Worm (Caenorhabditis elegans) whole organism, L1 larva: Measurements from ENCODE around the gene K10D11.3.

ENCODE experiments used
- C16A3.4 ChIP-seq: fragments of 150-350 bp; optimal IDR thresholded peaks from 2 replicates; lab custom pipeline; 2014; ENCODE audit warnings: missing biosample characterization, missing genetic modification characterization
- F16B12.6 ChIP-seq: fragments of 150-350 bp; optimal IDR thresholded peaks from 2 replicates; lab custom pipeline; 2014; ENCODE audit warnings: missing biosample characterization, missing genetic modification characterization
- Y116A8C.19 ChIP-seq: sonication (generic microtip); optimal IDR thresholded peaks from 2 replicates; lab custom pipeline; 2016; ENCODE audit warnings: missing compliant biosample characterization, missing genetic modification characterization, borderline replicate concordance
- aha-1 ChIP-seq: fragments of 150-350 bp; optimal IDR thresholded peaks from 2 replicates; lab custom pipeline; 2014; ENCODE audit warnings: missing biosample characterization, missing genetic modification characterization
- ceh-63 ChIP-seq: fragments of 200-800 bp; sonication (Bioruptor generic); optimal IDR thresholded peaks from 2 replicates; lab custom pipeline; 2018; ENCODE audit warnings: mild to moderate bottlenecking, missing genetic modification characterization, missing compliant biosample characterization
- ceh-8 ChIP-seq: fragments of 200-800 bp; sonication (Bioruptor generic); optimal IDR thresholded peaks from 2 replicates; lab custom pipeline; 2018; ENCODE audit warnings: mild to moderate bottlenecking, missing genetic modification characterization, moderate library complexity, missing compliant biosample characterization
- ceh-82 ChIP-seq, 3 experiments: fragments of 150-350 bp in 1 of 3; sonication (generic microtip) in 2 of 3; optimal IDR thresholded peaks; 2 replicates each; lab custom pipeline; 2014 to 2017; ENCODE audit warnings: missing biosample characterization in 3 of 3, missing genetic modification characterization in 3 of 3
- ceh-90 ChIP-seq: sonication (generic microtip); optimal IDR thresholded peaks from 2 replicates; lab custom pipeline; 2016; ENCODE audit warnings: missing genetic modification characterization, missing compliant biosample characterization
- dpl-1 ChIP-seq, 3 experiments: fragments of 150-350 bp in 2 of 3; sonication (generic microtip) in 1 of 3; optimal IDR thresholded peaks; 2 replicates each; lab custom pipeline; 2014 to 2017; ENCODE audit warnings: missing biosample characterization in 3 of 3, missing genetic modification characterization in 3 of 3, missing genetic modification reagents in 3 of 3
- efl-1 ChIP-seq, 4 experiments: fragments of 150-350 bp; optimal IDR thresholded peaks in 3 of 4; peaks in 1 of 4; 1 replicate in 1 of 4; 2 replicates in 3 of 4; lab custom pipeline; 2014; ENCODE audit warnings: missing biosample characterization in 2 of 4, missing genetic modification characterization in 2 of 4, missing genetic modification reagents in 2 of 4
- egl-13 ChIP-seq: sonication (generic microtip); optimal IDR thresholded peaks from 2 replicates; lab custom pipeline; 2016; ENCODE audit warnings: missing genotype, missing genetic modification reagents, missing genetic modification characterization, missing compliant biosample characterization
- egl-27 ChIP-seq, 2 experiments: fragments of 150-350 bp in 1 of 2; sonication (generic microtip); optimal IDR thresholded peaks; 3 replicates each; lab custom pipeline; 2017 to 2018; ENCODE audit warnings: missing biosample characterization in 2 of 2, missing genetic modification characterization in 2 of 2, missing genetic modification reagents in 2 of 2
- elt-2 ChIP-seq: sonication (generic microtip); optimal IDR thresholded peaks from 2 replicates; lab custom pipeline; 2016; ENCODE audit warnings: missing genetic modification characterization, mild to moderate bottlenecking, inconsistent platforms, missing compliant biosample characterization, missing genetic modification reagents
- fkh-10 ChIP-seq: sonication (generic microtip); optimal IDR thresholded peaks from 2 replicates; lab custom pipeline; 2017; ENCODE audit warnings: missing biosample characterization, missing genetic modification reagents, missing genetic modification characterization
- fkh-8 ChIP-seq: sonication (generic microtip); optimal IDR thresholded peaks from 2 replicates; lab custom pipeline; 2016; ENCODE audit warnings: mild to moderate bottlenecking, missing genetic modification characterization, missing compliant biosample characterization
- hlh-17 ChIP-seq: fragments of 200-800 bp; sonication (Bioruptor generic); optimal IDR thresholded peaks from 2 replicates; lab custom pipeline; 2018; ENCODE audit warnings: missing genetic modification characterization, mild to moderate bottlenecking, missing compliant biosample characterization, moderate library complexity, borderline replicate concordance
- hlh-4 ChIP-seq: sonication (generic microtip); optimal IDR thresholded peaks from 2 replicates; lab custom pipeline; 2016; ENCODE audit warnings: mild to moderate bottlenecking, missing genetic modification characterization, missing compliant biosample characterization
- isw-1 ChIP-seq: fragments of 200-800 bp; sonication (Bioruptor generic); IDR thresholded peaks from 2 replicates; pipeline ENCODE4 v1.3.6; 2022; ENCODE audit warnings: missing genetic modification characterization, missing compliant biosample characterization
- jun-1 ChIP-seq: fragments of 150-350 bp; optimal IDR thresholded peaks from 2 replicates; lab custom pipeline; 2014; ENCODE audit warnings: missing biosample characterization, missing genetic modification reagents, missing genetic modification characterization
- lin-13 ChIP-seq: fragments of 150-350 bp; optimal IDR thresholded peaks from 2 replicates; lab custom pipeline; 2014; ENCODE audit warnings: missing biosample characterization, missing genetic modification reagents, missing genetic modification characterization
- lin-14 ChIP-seq: fragments of 200-800 bp; sonication (Bioruptor generic); optimal IDR thresholded peaks from 2 replicates; lab custom pipeline; 2018; ENCODE audit warnings: mild to moderate bottlenecking, missing genetic modification characterization, moderate library complexity, missing compliant biosample characterization
- lin-35 ChIP-seq, 2 experiments: fragments of 150-350 bp; optimal IDR thresholded peaks; 2 replicates each; lab custom pipeline; 2014; ENCODE audit warnings: missing biosample characterization in 2 of 2, missing genetic modification characterization in 2 of 2, missing genetic modification reagents in 2 of 2
- lir-3 ChIP-seq: sonication (generic microtip); optimal IDR thresholded peaks from 2 replicates; lab custom pipeline; 2016; ENCODE audit warnings: mild to moderate bottlenecking, missing genetic modification characterization, moderate library complexity, missing compliant biosample characterization; ENCODE audit not compliant: poor library complexity
- mdl-1 ChIP-seq, 2 experiments: fragments of 150-350 bp; optimal IDR thresholded peaks; 2 replicates each; lab custom pipeline; 2014 to 2017; ENCODE audit warnings: missing biosample characterization in 2 of 2, missing genetic modification characterization in 2 of 2, inconsistent platforms in 1 of 2
- mef-2 ChIP-seq: fragments of 150-350 bp; optimal IDR thresholded peaks from 2 replicates; lab custom pipeline; 2014; ENCODE audit warnings: missing biosample characterization, missing genetic modification characterization
- nhr-12 ChIP-seq: sonication (generic microtip); optimal IDR thresholded peaks from 2 replicates; lab custom pipeline; 2017; ENCODE audit warnings: missing biosample characterization, missing genetic modification characterization
- nhr-19 ChIP-seq: fragments of 200-800 bp; sonication (Bioruptor generic); conservative IDR thresholded peaks from 2 replicates; pipeline ENCODE4 v1.3.6; 2022; ENCODE audit warnings: missing genetic modification characterization, missing compliant biosample characterization
- nhr-20 ChIP-seq: sonication (generic microtip); optimal IDR thresholded peaks from 2 replicates; lab custom pipeline; 2016; ENCODE audit warnings: mild to moderate bottlenecking, missing genetic modification characterization, missing compliant biosample characterization
- nhr-47 ChIP-seq: sonication (generic microtip); optimal IDR thresholded peaks from 2 replicates; lab custom pipeline; 2016; ENCODE audit warnings: mild to moderate bottlenecking, missing genetic modification characterization, moderate library complexity, missing compliant biosample characterization
- nhr-71 ChIP-seq: sonication (generic microtip); optimal IDR thresholded peaks from 2 replicates; lab custom pipeline; 2016; ENCODE audit warnings: mild to moderate bottlenecking, missing genetic modification characterization, moderate library complexity, missing compliant biosample characterization
- nhr-84 ChIP-seq: sonication (generic microtip); optimal IDR thresholded peaks from 2 replicates; lab custom pipeline; 2017; ENCODE audit warnings: missing biosample characterization, missing genetic modification characterization
- nhr-90 ChIP-seq: sonication (generic microtip); optimal IDR thresholded peaks from 2 replicates; lab custom pipeline; 2016; ENCODE audit warnings: mild to moderate bottlenecking, missing genetic modification characterization, missing compliant biosample characterization; ENCODE audit not compliant: poor library complexity
- pqm-1 ChIP-seq: sonication (generic microtip); optimal IDR thresholded peaks from 3 replicates; lab custom pipeline; 2017; ENCODE audit warnings: missing biosample characterization, missing genetic modification characterization
- skn-1 ChIP-seq: fragments of 150-350 bp; optimal IDR thresholded peaks from 2 replicates; lab custom pipeline; 2014; ENCODE audit warnings: missing biosample characterization, missing genetic modification characterization
- snu-23 ChIP-seq: sonication (generic microtip); optimal IDR thresholded peaks from 2 replicates; lab custom pipeline; 2016; ENCODE audit warnings: missing genetic modification characterization, missing compliant biosample characterization
- tbx-2 ChIP-seq: sonication (generic microtip); optimal IDR thresholded peaks from 2 replicates; lab custom pipeline; 2016; ENCODE audit warnings: missing genetic modification characterization, missing compliant biosample characterization
- tlp-1 ChIP-seq: fragments of 150-350 bp; optimal IDR thresholded peaks from 2 replicates; lab custom pipeline; 2014; ENCODE audit warnings: missing biosample characterization, missing genetic modification characterization
- unc-30 ChIP-seq: sonication (generic microtip); optimal IDR thresholded peaks from 2 replicates; lab custom pipeline; 2017; ENCODE audit warnings: missing biosample characterization, missing genetic modification characterization
- unc-86 ChIP-seq: sonication (generic microtip); optimal IDR thresholded peaks from 2 replicates; lab custom pipeline; 2016; ENCODE audit warnings: missing genetic modification characterization, missing compliant biosample characterization
- xbp-1 ChIP-seq: sonication (generic microtip); optimal IDR thresholded peaks from 2 replicates; lab custom pipeline; 2016; ENCODE audit warnings: missing genetic modification characterization, missing compliant biosample characterization
- zag-1 ChIP-seq: fragments of 150-350 bp; optimal IDR thresholded peaks from 2 replicates; lab custom pipeline; 2014; ENCODE audit warnings: missing biosample characterization, missing genetic modification characterization
- zip-4 ChIP-seq: fragments of 200-800 bp; sonication (Bioruptor generic); optimal IDR thresholded peaks from 2 replicates; lab custom pipeline; 2018; ENCODE audit warnings: mild to moderate bottlenecking, missing genetic modification characterization, moderate library complexity, missing compliant biosample characterization
- ztf-11 ChIP-seq, 2 experiments: sonication (generic microtip); optimal IDR thresholded peaks; 2 replicates each; lab custom pipeline; 2016 to 2017; ENCODE audit warnings: missing genetic modification characterization in 2 of 2, missing biosample characterization in 1 of 2, missing compliant biosample characterization in 1 of 2
- ztf-4 ChIP-seq: fragments of 150-350 bp; optimal IDR thresholded peaks from 2 replicates; lab custom pipeline; 2014; ENCODE audit warnings: missing biosample characterization, missing genetic modification characterization

Gene K10D11.3

ce11 chrIV:13027801-13028641 is 42.1 kb upstream of the K10D11.3 start:
- TF ChIP-seq ceh-63 (GFP tag; lab: Kevin White, UChicago), result no peak
- TF ChIP-seq lin-14 (GFP tag; lab: Kevin White, UChicago), result peak; percentile 70
- peak; percentile 42 for TF ChIP-seq tbx-2
- peak; percentile 1 for TF ChIP-seq unc-86 (tag; lab: Kevin White, UChicago)
- no peak for TF ChIP-seq C16A3.4 (tag; lab: Kevin White, UChicago)
- TF ChIP-seq elt-2 (tag; lab: Kevin White, UChicago), result no peak
- TF ChIP-seq egl-13 (tag; lab: Kevin White, UChicago), result peak; percentile 63
- TF ChIP-seq nhr-90 (tag; lab: Kevin White, UChicago), result no peak
- peak; percentile 8 for TF ChIP-seq fkh-8
- peak; percentile 23 for TF ChIP-seq nhr-71
- no peak for TF ChIP-seq zag-1 (tag; lab: Kevin White, UChicago)
- TF ChIP-seq ceh-8 (GFP tag; lab: Kevin White, UChicago), result no peak
- TF ChIP-seq ztf-11 (tag; optimal IDR thresholded peaks at IDR 0.05; lab: Kevin White, UChicago), result peak in 1 of 2 experiments; percentile 15
- no peak for TF ChIP-seq hlh-17 (GFP tag; lab: Kevin White, UChicago)

- no peak for TF ChIP-seq efl-1 (optimal IDR thresholded peaks at IDR 0.05; lab: Kevin White, UChicago)
- TF ChIP-seq efl-1 (GFP tag; optimal IDR thresholded peaks at IDR 0.05 in 1 of 2; lab: Kevin White, UChicago), result peak in 1 of 2 experiments; percentile 70
- TF ChIP-seq elt-2 (tag; lab: Kevin White, UChicago), result peak; percentile 75
- no peak for TF ChIP-seq lin-14 (GFP tag; lab: Kevin White, UChicago)
These were observed 40.8 kb upstream of the K10D11.3 start for ce11 chrIV:13026762-13027161.

- peak; percentile 13 for TF ChIP-seq xbp-1 (tag; lab: Kevin White, UChicago)
- TF ChIP-seq skn-1 (tag; lab: Kevin White, UChicago), result no peak
- no peak for TF ChIP-seq elt-2 (tag; lab: Kevin White, UChicago)
- peak in 2 of 3 experiments; percentile 8 to 46 for TF ChIP-seq ceh-82 (tag; optimal IDR thresholded peaks at IDR 0.05; lab: Kevin White, UChicago)
- TF ChIP-seq hlh-4 (tag; lab: Kevin White, UChicago), result no peak
- no peak for TF ChIP-seq hlh-17 (GFP tag; lab: Kevin White, UChicago)
- TF ChIP-seq fkh-8, result peak; percentile 85
- TF ChIP-seq lin-35 (GFP tag; optimal IDR thresholded peaks at IDR 0.05; lab: Kevin White, UChicago), result peak in 1 of 2 experiments; percentile 28
- no peak for TF ChIP-seq mdl-1 (tag; optimal IDR thresholded peaks at IDR 0.05; lab: Kevin White, UChicago)
- TF ChIP-seq zag-1 (tag; lab: Kevin White, UChicago), result no peak
- TF ChIP-seq nhr-12 (tag; lab: Kevin White, UChicago), result no peak
- TF ChIP-seq nhr-84 (tag; lab: Kevin White, UChicago), result no peak
- peak; percentile 90 for TF ChIP-seq lin-14 (GFP tag; lab: Kevin White, UChicago)
- TF ChIP-seq zip-4 (GFP tag; lab: Kevin White, UChicago), result no peak
- peak; percentile 21 for TF ChIP-seq snu-23
- TF ChIP-seq lin-13 (GFP tag; lab: Kevin White, UChicago), result peak; percentile 10
- TF ChIP-seq nhr-47 (tag; lab: Kevin White, UChicago), result peak; percentile 55
- TF ChIP-seq egl-27 (tag; optimal IDR thresholded peaks at IDR 0.05; lab: Kevin White, UChicago), result no peak
- TF ChIP-seq tlp-1 (tag; lab: Kevin White, UChicago), result no peak
- TF ChIP-seq efl-1 (optimal IDR thresholded peaks at IDR 0.05; lab: Kevin White, UChicago), result peak; percentile 15 to 18
- TF ChIP-seq efl-1 (GFP tag; optimal IDR thresholded peaks at IDR 0.05 in 1 of 2; lab: Kevin White, UChicago), result peak in 1 of 2 experiments; percentile 86
- TF ChIP-seq aha-1, result no peak
- no peak for TF ChIP-seq jun-1
- TF ChIP-seq Y116A8C.19, result no peak
- TF ChIP-seq F16B12.6, result no peak
- TF ChIP-seq fkh-10 (GFP tag; lab: Kevin White, UChicago), result peak; percentile 69
- TF ChIP-seq dpl-1 (GFP tag; optimal IDR thresholded peaks at IDR 0.05; lab: Kevin White, UChicago), result peak in 1 of 3 experiments; percentile 24
- no peak for TF ChIP-seq lir-3 (tag; lab: Kevin White, UChicago)
- no peak for TF ChIP-seq ceh-90
- no peak for TF ChIP-seq unc-30
- TF ChIP-seq ztf-4 (tag; lab: Kevin White, UChicago), result no peak
- TF ChIP-seq nhr-20 (tag; lab: Kevin White, UChicago), result no peak
- TF ChIP-seq pqm-1 (tag; lab: Kevin White, UChicago), result no peak
- 0 out of 2 replicates have a peak, but pooled peaks have one; percentile 9 for TF ChIP-seq isw-1
- TF ChIP-seq nhr-19 (GFP tag; lab: Robert Waterston, UW), result no peak
- no peak for TF ChIP-seq mef-2 (tag; lab: Kevin White, UChicago)
These were observed 40.0 kb upstream of the K10D11.3 start for ce11 chrIV:13025853-13026343.
